Worm (Caenorhabditis elegans): ENCODE measurements around the gene acdh-2.
A peak's percentile ranks its signal among the peaks of the same experiment; 100 is the strongest.

Gene acdh-2

DNA sequence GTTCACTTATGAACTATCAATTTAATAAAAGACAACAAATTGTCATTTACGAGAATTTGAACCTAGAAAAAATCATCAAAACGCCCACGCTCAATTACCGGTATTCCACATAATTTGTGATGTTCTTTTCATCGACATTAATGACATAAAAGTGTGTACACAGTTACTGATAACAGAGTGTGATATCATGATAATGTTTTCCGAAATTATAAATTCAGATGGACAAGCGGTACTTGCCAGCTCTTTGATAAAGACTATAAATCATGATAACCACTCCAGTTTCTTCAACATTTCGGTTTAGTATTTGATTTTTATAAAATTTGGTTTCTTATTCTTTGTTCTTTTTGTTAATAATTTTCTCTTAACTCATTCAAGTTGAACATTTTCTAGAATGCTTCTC lies 38.5 kb upstream of the acdh-2 start, which contains the start of gene lys-8 (continued):
- TF ChIP-seq daf-16 (GFP tag; optimal IDR thresholded peaks at IDR 0.05), result no peak
- TF ChIP-seq daf-16 (tag; optimal IDR thresholded peaks at IDR 0.05), result peak; percentile 98
- TF ChIP-seq zfp-3 (GFP tag; conservative IDR thresholded peaks at IDR 0.05), result no peak
- no peak for TF ChIP-seq rbr-2 (tag; optimal IDR thresholded peaks at IDR 0.05)
- TF ChIP-seq mxl-3 (GFP tag; optimal IDR thresholded peaks at IDR 0.05), result peak; percentile 35
- no peak for TF ChIP-seq F10B5.3 (tag; optimal IDR thresholded peaks at IDR 0.05)
- TF ChIP-seq egl-43 (GFP tag; IDR thresholded peaks at IDR 0.05), result no peak
- TF ChIP-seq lin-13 (GFP tag; optimal IDR thresholded peaks at IDR 0.05), result peak; percentile 13
- no peak for TF ChIP-seq nhr-42 (GFP tag; IDR thresholded peaks at IDR 0.05)
- no peak for TF ChIP-seq jun-1 (tag; optimal IDR thresholded peaks at IDR 0.05)
- TF ChIP-seq saeg-2 (GFP tag; IDR thresholded peaks at IDR 0.05), result no peak
- no peak for TF ChIP-seq madf-5 (GFP tag; IDR thresholded peaks at IDR 0.05)
- TF ChIP-seq nhr-25 (tag; optimal IDR thresholded peaks at IDR 0.05; ENCODE audit: borderline replicate concordance, insufficient read depth), result no peak
- TF ChIP-seq nhr-102 (tag; optimal IDR thresholded peaks at IDR 0.05), result peak; percentile 16
- no peak for TF ChIP-seq nhr-237 (tag; optimal IDR thresholded peaks at IDR 0.05)
- TF ChIP-seq mdt-29 (GFP tag; IDR thresholded peaks at IDR 0.05), result no peak
- no peak for TF ChIP-seq zip-11 (GFP tag; IDR thresholded peaks at IDR 0.05)
- peak; percentile 99 for TF ChIP-seq pqm-1 (tag; optimal IDR thresholded peaks at IDR 0.05)
- no peak for TF ChIP-seq nhr-111 (GFP tag; optimal IDR thresholded peaks at IDR 0.05)
- no peak for TF ChIP-seq unc-39 (tag; optimal IDR thresholded peaks at IDR 0.05)
- TF ChIP-seq ceh-28 (tag; optimal IDR thresholded peaks at IDR 0.05), result no peak
- TF ChIP-seq lin-1 (GFP tag; IDR thresholded peaks at IDR 0.05), result peak; percentile 54
- no peak for TF ChIP-seq tag-97 (GFP tag; IDR thresholded peaks at IDR 0.05)
- TF ChIP-seq Y48G9A.11 (GFP tag; IDR thresholded peaks at IDR 0.05), result no peak
- peak; percentile 93 for TF ChIP-seq dmd-6 (GFP tag; IDR thresholded peaks at IDR 0.05)
- TF ChIP-seq lin-38 (GFP tag; IDR thresholded peaks at IDR 0.05), result no peak
- no peak for TF ChIP-seq Y75B8A.6 (GFP tag; IDR thresholded peaks at IDR 0.05)
- TF ChIP-seq tra-1 (GFP tag; IDR thresholded peaks at IDR 0.05), result peak; percentile 76; the same call in 1 of the 2 replicates
- TF ChIP-seq pha-4 (GFP tag; IDR thresholded peaks at IDR 0.05), result no peak
- TF ChIP-seq pha-4 (tag; optimal IDR thresholded peaks at IDR 0.05), result no peak
- no peak for TF ChIP-seq cey-2 (tag; optimal IDR thresholded peaks at IDR 0.05; ENCODE audit: borderline replicate concordance, insufficient read depth)
- no peak for TF ChIP-seq lin-15B (tag; optimal IDR thresholded peaks at IDR 0.05)
- TF ChIP-seq mep-1 (tag; optimal IDR thresholded peaks at IDR 0.05), result no peak
- peak; percentile 45 for TF ChIP-seq T20F7.1 (GFP tag; optimal IDR thresholded peaks at IDR 0.05)
- TF ChIP-seq fos-1 (tag; optimal IDR thresholded peaks at IDR 0.05), result no peak
- no peak for TF ChIP-seq ama-1 (optimal IDR thresholded peaks at IDR 0.05)
- peak; percentile 78 for TF ChIP-seq nhr-77 (tag; optimal IDR thresholded peaks at IDR 0.05)
- no peak for TF ChIP-seq dpl-1 (GFP tag; optimal IDR thresholded peaks at IDR 0.05)
- TF ChIP-seq zag-1 (tag; optimal IDR thresholded peaks at IDR 0.05), result no peak
- TF ChIP-seq ceh-20 (GFP tag; IDR thresholded peaks at IDR 0.05), result peak; percentile 86
- TF ChIP-seq sdz-12 (GFP tag; optimal IDR thresholded peaks at IDR 0.05), result no peak

ce11 chrII:5582309-5582708 lies 35.0 kb upstream of the acdh-2 start, which contains the start of gene T25E4.2:
Gene T25E4.2 (minus strand): TSS chrII:5582409.
- no peak for TF ChIP-seq madf-5 (GFP tag; IDR thresholded peaks at IDR 0.05)
- no peak for TF ChIP-seq hlh-11 (tag; optimal IDR thresholded peaks at IDR 0.05)
- TF ChIP-seq rbr-2 (tag; optimal IDR thresholded peaks at IDR 0.05), result no peak
- TF ChIP-seq ceh-28 (tag; optimal IDR thresholded peaks at IDR 0.05), result no peak
